Fruit fly (Drosophila melanogaster): ENCODE measurements around the gene CG15731.

Gene CG15731

dm6 chrX:12473953-12474468 lies 16.4 kb upstream of the CG15731 start (continued):
- TF ChIP-seq oc (tag; optimal IDR thresholded peaks at IDR 0.05) (peak; percentile 18), CG6765 (GFP tag; optimal IDR thresholded peaks at IDR 0.05) (peak; percentile 14), CG32772 (GFP tag; IDR thresholded peaks at IDR 0.05) (peak; percentile 63), gsb-n (tag; optimal IDR thresholded peaks at IDR 0.05) (peak; percentile 53), sna (GFP tag; IDR thresholded peaks at IDR 0.05; ENCODE audit: partially characterized antibody) (no peak), CG11696 (GFP tag; IDR thresholded peaks at IDR 0.05) (0 out of 2 replicates have a peak, but pooled peaks have one; percentile 35), Optix (GFP tag; IDR thresholded peaks at IDR 0.05) (no peak), CG34224 (GFP tag; IDR thresholded peaks at IDR 0.05; ENCODE audit: partially characterized antibody) (no peak), Deaf1 (tag; optimal IDR thresholded peaks at IDR 0.05) (peak; percentile 70), dan (GFP tag; IDR thresholded peaks at IDR 0.05) (no peak), mam (GFP tag; optimal IDR thresholded peaks at IDR 0.05) (peak; percentile 38), Hsf (GFP tag; optimal IDR thresholded peaks at IDR 0.05) (no peak), CG12155 (GFP tag; optimal IDR thresholded peaks at IDR 0.05) (peak; percentile 69), en (GFP tag; optimal IDR thresholded peaks at IDR 0.05) (no peak), hth (optimal IDR thresholded peaks at IDR 0.05) (no peak), gem (tag; optimal IDR thresholded peaks at IDR 0.05) (peak; percentile 92), CG42726 (GFP tag; IDR thresholded peaks at IDR 0.05; ENCODE audit: partially characterized antibody) (no peak), Gug (GFP tag; IDR thresholded peaks at IDR 0.05) (peak; percentile 55; the same call in 2 of the 4 replicates), Dp (GFP tag; optimal IDR thresholded peaks at IDR 0.05) (no peak), CG1602 (GFP tag; optimal IDR thresholded peaks at IDR 0.05) (peak; percentile 48), Mrtf (GFP tag; IDR thresholded peaks at IDR 0.05) (0 out of 3 replicates have a peak, but pooled peaks have one; percentile 52), CG4360 (GFP tag; IDR thresholded peaks at IDR 0.05) (peak; percentile 88), crp (GFP tag; optimal IDR thresholded peaks at IDR 0.05) (no peak), trh (GFP tag; optimal IDR thresholded peaks at IDR 0.05) (peak; percentile 2), Oaz (GFP tag; IDR thresholded peaks at IDR 0.05) (peak; percentile 73), CG8290 (GFP tag; optimal IDR thresholded peaks at IDR 0.05) (no peak), CG8290 (tag; optimal IDR thresholded peaks at IDR 0.05) (no peak), B-H1 (GFP tag; IDR thresholded peaks at IDR 0.05) (peak; percentile 66), CG13296 (GFP tag; optimal IDR thresholded peaks at IDR 0.05) (peak; percentile 90), CG14710 (tag; optimal IDR thresholded peaks at IDR 0.05) (peak; percentile 77), klu (GFP tag; IDR thresholded peaks at IDR 0.05) (peak; percentile 65; the same call in 1 of the 2 replicates), fd96Cb (tag; optimal IDR thresholded peaks at IDR 0.05) (peak; percentile 80), CG17912 (GFP tag; optimal IDR thresholded peaks at IDR 0.05) (no peak), CG4730 (GFP tag; IDR thresholded peaks at IDR 0.05) (peak; percentile 56), Nf-YC (tag; optimal IDR thresholded peaks at IDR 0.05) (peak; percentile 86), Drgx (GFP tag; IDR thresholded peaks at IDR 0.05) (peak; percentile 64), CG32767 (GFP tag; IDR thresholded peaks at IDR 0.05) (peak; percentile 18; the same call in 1 of the 2 replicates), CG1832 (GFP tag; optimal IDR thresholded peaks at IDR 0.05) (no peak), Hmx (GFP tag; optimal IDR thresholded peaks at IDR 0.05) (no peak), CG14050 (GFP tag; IDR thresholded peaks at IDR 0.05) (peak; percentile 71), CG10462 (GFP tag; optimal IDR thresholded peaks at IDR 0.05) (no peak), CG6791 (GFP tag; IDR thresholded peaks at IDR 0.05; ENCODE audit: partially characterized antibody) (no peak), CG6254 (GFP tag; optimal IDR thresholded peaks at IDR 0.05) (peak; percentile 65), Mad (GFP tag; optimal IDR thresholded peaks at IDR 0.05) (no peak), salm (tag; optimal IDR thresholded peaks at IDR 0.05) (peak; percentile 74), MBD-R2 (GFP tag; IDR thresholded peaks at IDR 0.05) (peak; percentile 44; the same call in 1 of the 2 replicates), CG33557 (GFP tag; optimal IDR thresholded peaks at IDR 0.05) (peak; percentile 67), CG10565 (GFP tag; optimal IDR thresholded peaks at IDR 0.05) (no peak), CG5180 (GFP tag; optimal IDR thresholded peaks at IDR 0.05) (peak; percentile 53), CG18619 (GFP tag; optimal IDR thresholded peaks at IDR 0.05) (peak; percentile 68), Ravus (GFP tag; IDR thresholded peaks at IDR 0.05) (peak; percentile 36)
